Fruit fly (Drosophila melanogaster): ENCODE results near the gene Pcp.
A peak's percentile ranks its signal among the peaks of the same experiment; 100 is the strongest.

Pcp gene

dm6 chr2L:7049009-7049647 is 27.6 kb downstream of the Pcp start (continued):
- TF ChIP-seq CG18619 (GFP tag; optimal IDR thresholded peaks at IDR 0.05), result no peak
- TF ChIP-seq abd-A (tag; optimal IDR thresholded peaks at IDR 0.05), result peak; percentile 73
- peak; percentile 23 to 34 for TF ChIP-seq dpn (GFP tag; optimal IDR thresholded peaks at IDR 0.05)

dm6 chr2L:7049680-7050289 is 28.3 kb downstream of the Pcp start:
- TF ChIP-seq Drgx (GFP tag; IDR thresholded peaks at IDR 0.05) (peak; percentile 29; the same call in 1 of the 2 replicates), Blimp-1 (GFP tag; optimal IDR thresholded peaks at IDR 0.05) (peak; percentile 15), HLH3B (GFP tag; IDR thresholded peaks at IDR 0.05) (0 out of 2 replicates have a peak, but pooled peaks have one; percentile 6), ac (GFP tag; optimal IDR thresholded peaks at IDR 0.05) (peak; percentile 12), pho (GFP tag; optimal IDR thresholded peaks at IDR 0.05) (peak; percentile 5), CG4360 (GFP tag; IDR thresholded peaks at IDR 0.05) (peak; percentile 87), pros (GFP tag; optimal IDR thresholded peaks at IDR 0.05) (peak; percentile 10), ssp (GFP tag; IDR thresholded peaks at IDR 0.05) (no peak), ewg (GFP tag; optimal IDR thresholded peaks at IDR 0.05) (peak; percentile 61), Mes4 (GFP tag; optimal IDR thresholded peaks at IDR 0.05) (no peak), Adf1 (GFP tag; IDR thresholded peaks at IDR 0.05) (peak; percentile 69), tup (GFP tag; optimal IDR thresholded peaks at IDR 0.05) (no peak), Trl (optimal IDR thresholded peaks at IDR 0.05) (peak; percentile 25 to 45), Trl (GFP tag; optimal IDR thresholded peaks at IDR 0.05) (no peak), sqz (GFP tag; optimal IDR thresholded peaks at IDR 0.05) (peak; percentile 45), CG9215 (GFP tag; IDR thresholded peaks at IDR 0.05) (no peak)

- TF ChIP-seq sr (GFP tag; IDR thresholded peaks at IDR 0.05) (no peak), Nf-YC (tag; optimal IDR thresholded peaks at IDR 0.05) (no peak), Spps (tag; optimal IDR thresholded peaks at IDR 0.05) (no peak), Tbp (GFP tag; optimal IDR thresholded peaks at IDR 0.05) (no peak), Doc2 (GFP tag; IDR thresholded peaks at IDR 0.05) (no peak), CrebB (tag; optimal IDR thresholded peaks at IDR 0.05) (no peak), CG8765 (GFP tag; IDR thresholded peaks at IDR 0.05) (no peak), CG7839 (tag; optimal IDR thresholded peaks at IDR 0.05) (no peak), CG15696 (tag; optimal IDR thresholded peaks at IDR 0.05) (no peak), CG1832 (GFP tag; optimal IDR thresholded peaks at IDR 0.05) (peak; percentile 60), CG43689 (GFP tag; IDR thresholded peaks at IDR 0.05) (no peak), Dfd (GFP tag; optimal IDR thresholded peaks at IDR 0.05) (no peak), exex (tag; optimal IDR thresholded peaks at IDR 0.05) (no peak), CG8944 (GFP tag; optimal IDR thresholded peaks at IDR 0.05) (no peak), sna (GFP tag; IDR thresholded peaks at IDR 0.05; ENCODE audit: partially characterized antibody) (no peak), CG15479 (GFP tag; optimal IDR thresholded peaks at IDR 0.05) (no peak), CG30020 (tag; optimal IDR thresholded peaks at IDR 0.05) (no peak), jigr1 (GFP tag; IDR thresholded peaks at IDR 0.05) (no peak), CG32532 (GFP tag; IDR thresholded peaks at IDR 0.05) (no peak), CTCF (GFP tag; optimal IDR thresholded peaks at IDR 0.05) (no peak), Nf-YB (GFP tag; optimal IDR thresholded peaks at IDR 0.05) (no peak), yki (optimal IDR thresholded peaks at IDR 0.05) (no peak), CG9876 (GFP tag; optimal IDR thresholded peaks at IDR 0.05) (no peak), lov (optimal IDR thresholded peaks at IDR 0.05) (no peak), lov (GFP tag; IDR thresholded peaks at IDR 0.05) (no peak), unc-4 (GFP tag; IDR thresholded peaks at IDR 0.05; ENCODE audit: partially characterized antibody) (no peak), tgo (GFP tag; IDR thresholded peaks at IDR 0.05) (no peak), CG17186 (GFP tag; optimal IDR thresholded peaks at IDR 0.05) (no peak), Dad (GFP tag; optimal IDR thresholded peaks at IDR 0.05) (no peak)
These were observed 29.2 kb downstream of the Pcp start for dm6 chr2L:7050492-7051182.
